Fruit fly (Drosophila melanogaster) whole organism, prepupa: ENCODE results near the gene CG4362.

Experiments used
- Blimp-1 ChIP-seq: fragments of 200-800 bp; sonication (Bioruptor generic); optimal IDR thresholded peaks from 3 replicates; lab custom pipeline; 2017; ENCODE audit warnings: missing biosample characterization, missing genetic modification characterization, mild to moderate bottlenecking, moderate library complexity, missing genetic modification reagents
- CG11762 ChIP-seq: fragments of 200-800 bp; sonication (Bioruptor generic); optimal IDR thresholded peaks from 3 replicates; lab custom pipeline; 2016; ENCODE audit warnings: missing biosample characterization, missing genetic modification characterization; ENCODE audit not compliant: insufficient read depth
- CG11902 ChIP-seq: fragments of 200-800 bp; sonication (Bioruptor generic); optimal IDR thresholded peaks from 3 replicates; lab custom pipeline; 2016; ENCODE audit warnings: missing biosample characterization, missing genetic modification characterization
- CG15336 ChIP-seq: fragments of 200-800 bp; sonication (Bioruptor generic); IDR thresholded peaks from 2 replicates; pipeline ENCODE4 v1.3.6; 2022; ENCODE audit warnings: missing biosample characterization, missing genetic modification characterization
- CG16779 ChIP-seq: fragments of 200-800 bp; sonication (Bioruptor generic); optimal IDR thresholded peaks from 3 replicates; lab custom pipeline; 2017; ENCODE audit warnings: missing biosample characterization, mild to moderate bottlenecking, missing genetic modification characterization
- CG3032 ChIP-seq: fragments of 200-800 bp; optimal IDR thresholded peaks from 2 replicates; lab custom pipeline; 2019; ENCODE audit warnings: missing biosample characterization, mild to moderate bottlenecking, missing genetic modification characterization, moderate library complexity
- CG31627 ChIP-seq: fragments of 200-800 bp; sonication (Bioruptor generic); optimal IDR thresholded peaks from 3 replicates; lab custom pipeline; 2016; ENCODE audit warnings: missing biosample characterization, missing genetic modification characterization
- CG32006 ChIP-seq: fragments of 200-800 bp; sonication (Bioruptor generic); optimal IDR thresholded peaks from 3 replicates; lab custom pipeline; 2017; ENCODE audit warnings: missing biosample characterization, mild to moderate bottlenecking, missing genetic modification characterization
- CG34406 ChIP-seq: fragments of 200-800 bp; sonication (Bioruptor generic); optimal IDR thresholded peaks from 3 replicates; lab custom pipeline; 2016; ENCODE audit warnings: missing biosample characterization, missing genetic modification characterization
- CG4318 ChIP-seq: fragments of 200-800 bp; sonication (Bioruptor generic); optimal IDR thresholded peaks from 3 replicates; lab custom pipeline; 2017; ENCODE audit warnings: missing biosample characterization, mild to moderate bottlenecking, missing genetic modification characterization
- CG6163 ChIP-seq: fragments of 200-800 bp; sonication (Bioruptor generic); IDR thresholded peaks from 3 replicates; pipeline ENCODE4 v1.3.6; 2022; ENCODE audit warnings: missing biosample characterization, missing genetic modification characterization
- CG6276 ChIP-seq: fragments of 200-800 bp; sonication (Bioruptor generic); optimal IDR thresholded peaks from 2 replicates; lab custom pipeline; 2017; ENCODE audit warnings: missing biosample characterization, mild to moderate bottlenecking, missing genetic modification characterization
- CG6808 ChIP-seq: fragments of 200-800 bp; sonication (Bioruptor generic); optimal IDR thresholded peaks from 3 replicates; lab custom pipeline; 2017; ENCODE audit warnings: missing biosample characterization, missing genetic modification characterization, mild to moderate bottlenecking, moderate library complexity, missing genetic modification reagents
- CG7368 ChIP-seq: fragments of 200-800 bp; sonication (Bioruptor generic); optimal IDR thresholded peaks from 3 replicates; lab custom pipeline; 2016; ENCODE audit warnings: missing biosample characterization, missing genetic modification characterization
- CG8119 ChIP-seq: fragments of 200-800 bp; sonication (Bioruptor generic); IDR thresholded peaks from 3 replicates; pipeline ENCODE4 v1.3.6; 2022; ENCODE audit warnings: missing biosample characterization, missing genetic modification characterization
- CG8319 ChIP-seq: fragments of 200-800 bp; sonication (Bioruptor generic); optimal IDR thresholded peaks from 3 replicates; lab custom pipeline; 2016; ENCODE audit warnings: missing biosample characterization, missing genetic modification characterization
- CG8632 ChIP-seq: fragments of 200-800 bp; sonication (Bioruptor generic); optimal IDR thresholded peaks from 3 replicates; lab custom pipeline; 2016; ENCODE audit warnings: missing biosample characterization, missing genetic modification characterization
- Eip75B ChIP-seq: fragments of 200-800 bp; sonication (Bioruptor generic); optimal IDR thresholded peaks from 3 replicates; lab custom pipeline; 2016; ENCODE audit warnings: missing biosample characterization, missing genetic modification characterization
- Eip78C ChIP-seq: fragments of 200-800 bp; sonication (Bioruptor generic); peaks from one replicate; lab custom pipeline; 2016; ENCODE audit warnings: missing biosample characterization, missing genetic modification characterization
- Eip93F ChIP-seq: fragments of 200-800 bp; sonication (Bioruptor generic); optimal IDR thresholded peaks from 2 replicates; lab custom pipeline; 2016; ENCODE audit warnings: missing biosample characterization, mild to moderate bottlenecking, missing genetic modification characterization
- Ets21C ChIP-seq: fragments of 200-800 bp; sonication (Bioruptor generic); optimal IDR thresholded peaks from 3 replicates; lab custom pipeline; 2016; ENCODE audit warnings: missing biosample characterization, missing genetic modification characterization
- Ets96B ChIP-seq: fragments of 200-800 bp; optimal IDR thresholded peaks from 2 replicates; lab custom pipeline; 2019; ENCODE audit warnings: missing biosample characterization, mild to moderate bottlenecking, missing genetic modification characterization, moderate library complexity
- Gug ChIP-seq: fragments of 200-800 bp; sonication (Bioruptor generic); IDR thresholded peaks from 2 replicates; pipeline ENCODE4 v1.3.6; 2022; ENCODE audit warnings: missing biosample characterization, missing genetic modification characterization
- Hr39 ChIP-seq: fragments of 200-800 bp; sonication (Bioruptor generic); optimal IDR thresholded peaks from 2 replicates; lab custom pipeline; 2016; ENCODE audit warnings: missing biosample characterization, missing genetic modification characterization
- Lpt ChIP-seq: fragments of 200-800 bp; sonication (Bioruptor generic); optimal IDR thresholded peaks from 3 replicates; lab custom pipeline; 2016; ENCODE audit warnings: missing biosample characterization, missing genetic modification characterization
- Met ChIP-seq: fragments of 200-800 bp; sonication (Bioruptor generic); optimal IDR thresholded peaks from 3 replicates; lab custom pipeline; 2016; ENCODE audit warnings: missing biosample characterization, missing genetic modification characterization
- OdsH ChIP-seq: fragments of 200-800 bp; sonication (Bioruptor generic); optimal IDR thresholded peaks from 3 replicates; lab custom pipeline; 2016; ENCODE audit warnings: missing biosample characterization, missing genetic modification characterization
- Smox ChIP-seq: fragments of 200-800 bp; sonication (Bioruptor generic); optimal IDR thresholded peaks from 3 replicates; lab custom pipeline; 2016; ENCODE audit warnings: missing biosample characterization, missing genetic modification characterization
- Sox14 ChIP-seq: fragments of 200-800 bp; sonication (Bioruptor generic); optimal IDR thresholded peaks from 3 replicates; lab custom pipeline; 2016; ENCODE audit warnings: missing biosample characterization, missing genetic modification characterization
- achi ChIP-seq: fragments of 200-800 bp; sonication (Bioruptor generic); optimal IDR thresholded peaks from 3 replicates; lab custom pipeline; 2016; ENCODE audit warnings: missing biosample characterization, missing genetic modification characterization
- cyc ChIP-seq: fragments of 200-800 bp; sonication (Bioruptor generic); optimal IDR thresholded peaks from 3 replicates; lab custom pipeline; 2016; ENCODE audit warnings: missing biosample characterization, missing genetic modification characterization
- dac ChIP-seq: fragments of 200-800 bp; sonication (Bioruptor generic); optimal IDR thresholded peaks from 2 replicates; lab custom pipeline; 2017; ENCODE audit warnings: missing biosample characterization, mild to moderate bottlenecking, missing genetic modification characterization
- eg ChIP-seq: fragments of 200-800 bp; sonication (Bioruptor generic); IDR thresholded peaks from 3 replicates; pipeline ENCODE4 v1.3.6; 2022; ENCODE audit warnings: missing biosample characterization, missing genetic modification characterization
- esn ChIP-seq: fragments of 200-800 bp; sonication (Bioruptor generic); optimal IDR thresholded peaks from 2 replicates; lab custom pipeline; 2016; ENCODE audit warnings: missing biosample characterization, mild to moderate bottlenecking, missing genetic modification characterization, moderate library complexity
- fd59A ChIP-seq: fragments of 200-800 bp; sonication (Bioruptor generic); optimal IDR thresholded peaks from 2 replicates; lab custom pipeline; 2017; ENCODE audit warnings: missing biosample characterization, mild to moderate bottlenecking, missing genetic modification characterization, missing genetic modification reagents
- fd85E ChIP-seq: fragments of 200-800 bp; sonication (Bioruptor generic); optimal IDR thresholded peaks from 3 replicates; lab custom pipeline; 2016; ENCODE audit warnings: missing biosample characterization, missing genetic modification characterization
- lz ChIP-seq: fragments of 200-800 bp; sonication (Bioruptor generic); optimal IDR thresholded peaks from 3 replicates; lab custom pipeline; 2016; ENCODE audit warnings: missing biosample characterization, missing genetic modification characterization
- net ChIP-seq: fragments of 200-800 bp; sonication (Bioruptor generic); optimal IDR thresholded peaks from 3 replicates; lab custom pipeline; 2016; ENCODE audit warnings: missing biosample characterization, missing genetic modification characterization
- pdm3 ChIP-seq: fragments of 200-800 bp; sonication (Bioruptor generic); optimal IDR thresholded peaks from 3 replicates; lab custom pipeline; 2016; ENCODE audit warnings: missing biosample characterization, missing genetic modification characterization
- salr ChIP-seq, 2 experiments: fragments of 200-800 bp; sonication (Bioruptor generic); optimal IDR thresholded peaks; 3 replicates each; lab custom pipeline; 2016 to 2018; ENCODE audit warnings: missing biosample characterization in 2 of 2, missing genetic modification characterization in 2 of 2, mild to moderate bottlenecking in 1 of 2
- spab ChIP-seq: fragments of 200-800 bp; sonication (Bioruptor generic); optimal IDR thresholded peaks from 2 replicates; lab custom pipeline; 2017; ENCODE audit warnings: missing biosample characterization, mild to moderate bottlenecking, missing genetic modification characterization, missing genetic modification reagents
- svp ChIP-seq: fragments of 200-800 bp; sonication (Bioruptor generic); peaks from one replicate; lab custom pipeline; 2016; ENCODE audit warnings: missing biosample characterization, missing genetic modification characterization
- vri ChIP-seq: fragments of 200-800 bp; sonication (Bioruptor generic); optimal IDR thresholded peaks from 3 replicates; lab custom pipeline; 2016; ENCODE audit warnings: missing biosample characterization, mild to moderate bottlenecking, missing genetic modification characterization

The CG4362 gene

dm6 chr3R:20308972-20309660, 1.8 kb upstream of the CG4362 start, which contains the start of gene Orp8 (continued):
- TF ChIP-seq CG8319 (GFP tag; lab: Kevin White, UChicago): no peak
- no peak for TF ChIP-seq Hr39 (GFP tag; lab: Kevin White, UChicago)
- no peak for TF ChIP-seq CG31627 (GFP tag; lab: Kevin White, UChicago)
- TF ChIP-seq Eip75B (GFP tag; lab: Kevin White, UChicago): peak; percentile 41
- TF ChIP-seq CG15336 (GFP tag; lab: Robert Waterston, UW): peak; percentile 84
- TF ChIP-seq Ets96B (tag; lab: Kevin White, UChicago): peak; percentile 37
- peak; percentile 98 for TF ChIP-seq vri (GFP tag; lab: Kevin White, UChicago)
- TF ChIP-seq Sox14 (GFP tag; lab: Kevin White, UChicago): peak; percentile 31
- no peak for TF ChIP-seq CG11902
- TF ChIP-seq svp (GFP tag; lab: Kevin White, UChicago): no peak
- TF ChIP-seq CG8119: peak; percentile 85
- peak; percentile 99 for TF ChIP-seq Blimp-1
- TF ChIP-seq spab: peak; percentile 43
- peak; percentile 32 for TF ChIP-seq Met (GFP tag; lab: Kevin White, UChicago)
- peak; percentile 37 for TF ChIP-seq dac (GFP tag; lab: Kevin White, UChicago)
- peak; percentile 43 for TF ChIP-seq Gug (GFP tag; lab: Robert Waterston, UW)
- peak; percentile 69 for TF ChIP-seq net (GFP tag; lab: Kevin White, UChicago)
- no peak for TF ChIP-seq pdm3 (GFP tag; lab: Kevin White, UChicago)
- no peak for TF ChIP-seq CG11762 (GFP tag; lab: Kevin White, UChicago)
- no peak for TF ChIP-seq Ets21C (GFP tag; lab: Kevin White, UChicago)
- peak; percentile 87 for TF ChIP-seq CG6276
- TF ChIP-seq CG34406: peak; percentile 24
- peak; percentile 39 for TF ChIP-seq CG8632 (GFP tag; lab: Kevin White, UChicago)
- peak; percentile 32 for TF ChIP-seq CG7368
- peak; percentile 31 for TF ChIP-seq CG32006
- TF ChIP-seq Eip78C: peak; percentile 90
- TF ChIP-seq lz (GFP tag; lab: Kevin White, UChicago): no peak
- no peak for TF ChIP-seq OdsH (GFP tag; lab: Kevin White, UChicago)
- peak; percentile 61 for TF ChIP-seq fd85E
- peak; percentile 76 for TF ChIP-seq Eip93F (GFP tag; lab: Kevin White, UChicago)
- peak; percentile 89; the same call in 2 of the 3 replicates for TF ChIP-seq CG6163
- TF ChIP-seq cyc (GFP tag; lab: Kevin White, UChicago): no peak
- TF ChIP-seq eg (GFP tag; lab: Robert Waterston, UW): peak; percentile 91; the same call in 2 of the 3 replicates
- TF ChIP-seq fd59A (GFP tag; lab: Kevin White, UChicago): no peak
- TF ChIP-seq CG3032 (tag; lab: Kevin White, UChicago): peak; percentile 19
- TF ChIP-seq CG6808 (GFP tag; lab: Kevin White, UChicago): peak; percentile 49
- TF ChIP-seq, all 60 proteins: peak for 39

dm6 chr3R:20305852-20306251, 1.5 kb downstream of the CG4362 start:
- peak; percentile 22 for TF ChIP-seq svp (GFP tag; lab: Kevin White, UChicago)
- TF ChIP-seq CG11762 (GFP tag; lab: Kevin White, UChicago): no peak

dm6 chr3R:20304877-20305276, 2.5 kb downstream of the CG4362 start, which contains the start of gene CG4367:
CG4367 (minus strand) TSS chr3R:20304977.
- no peak for TF ChIP-seq Smox (GFP tag; lab: Kevin White, UChicago)
- no peak for TF ChIP-seq achi
- no peak for TF ChIP-seq Lpt
- TF ChIP-seq CG32006: no peak
- TF ChIP-seq CG4318 (GFP tag; lab: Kevin White, UChicago): no peak
- no peak for TF ChIP-seq CG16779 (tag; lab: Kevin White, UChicago)
- TF ChIP-seq fd85E: no peak
- no peak for TF ChIP-seq Ets96B (tag; lab: Kevin White, UChicago)
- TF ChIP-seq CG6163: no peak
- TF ChIP-seq CG7368: no peak
- TF ChIP-seq salr (GFP tag; optimal IDR thresholded peaks at IDR 0.05; lab: Kevin White, UChicago): no peak
- TF ChIP-seq spab: no peak
- no peak for TF ChIP-seq CG11902
- no peak for TF ChIP-seq esn (GFP tag; lab: Kevin White, UChicago)
- no peak for TF ChIP-seq cyc (GFP tag; lab: Kevin White, UChicago)
- TF ChIP-seq OdsH (GFP tag; lab: Kevin White, UChicago): no peak
